Fruit fly (Drosophila melanogaster): ENCODE results near the gene Cpr72Ea.

Gene Cpr72Ea

dm6 chr3L:16411566-16411965 lies 49.2 kb downstream of the Cpr72Ea start, which contains the start of gene fax (continued):
- TF ChIP-seq CG6791 (GFP tag; IDR thresholded peaks at IDR 0.05; ENCODE audit: partially characterized antibody) (peak; percentile 54; the same call in 1 of the 3 replicates), D19A (tag; optimal IDR thresholded peaks at IDR 0.05) (no peak), CG10267 (tag; optimal IDR thresholded peaks at IDR 0.05) (peak; percentile 50), Rx (GFP tag; IDR thresholded peaks at IDR 0.05) (no peak), HLH4C (GFP tag; IDR thresholded peaks at IDR 0.05; ENCODE audit: partially characterized antibody) (peak; percentile 14; the same call in 1 of the 3 replicates), sens-2 (GFP tag; IDR thresholded peaks at IDR 0.05) (no peak), btn (GFP tag; optimal IDR thresholded peaks at IDR 0.05) (no peak), CG18262 (tag; optimal IDR thresholded peaks at IDR 0.05) (peak; percentile 4), CG32767 (GFP tag; IDR thresholded peaks at IDR 0.05) (peak; percentile 44; the same call in 1 of the 2 replicates), CG11560 (tag; IDR thresholded peaks at IDR 0.05) (no peak), Six4 (GFP tag; optimal IDR thresholded peaks at IDR 0.05) (peak; percentile 58), Hand (GFP tag; optimal IDR thresholded peaks at IDR 0.05) (no peak), slp2 (GFP tag; optimal IDR thresholded peaks at IDR 0.05) (no peak), ash1 (GFP tag; optimal IDR thresholded peaks at IDR 0.05) (no peak), CG4820 (GFP tag; optimal IDR thresholded peaks at IDR 0.05) (no peak), onecut (GFP tag; IDR thresholded peaks at IDR 0.05) (peak; percentile 33; the same call in 1 of the 2 replicates), disco-r (GFP tag; optimal IDR thresholded peaks at IDR 0.05) (no peak), corto (GFP tag; optimal IDR thresholded peaks at IDR 0.05) (no peak), Trl (optimal IDR thresholded peaks at IDR 0.05) (peak; percentile 83 to 84), Trl (GFP tag; optimal IDR thresholded peaks at IDR 0.05) (peak; percentile 17), eyg (GFP tag; optimal IDR thresholded peaks at IDR 0.05) (no peak), CG18764 (GFP tag; optimal IDR thresholded peaks at IDR 0.05) (no peak), Nf-YC (tag; optimal IDR thresholded peaks at IDR 0.05) (peak; percentile 58), CG16813 (GFP tag; IDR thresholded peaks at IDR 0.05; ENCODE audit: partially characterized antibody) (0 out of 3 replicates have a peak, but pooled peaks have one; percentile 8), Deaf1 (tag; optimal IDR thresholded peaks at IDR 0.05) (peak; percentile 97), mam (GFP tag; optimal IDR thresholded peaks at IDR 0.05) (no peak), CG18476 (GFP tag; optimal IDR thresholded peaks at IDR 0.05) (no peak), CG14014 (GFP tag; IDR thresholded peaks at IDR 0.05) (no peak), CG14965 (GFP tag; optimal IDR thresholded peaks at IDR 0.05; ENCODE audit: borderline replicate concordance) (no peak), Abd-B (GFP tag; optimal IDR thresholded peaks at IDR 0.05) (no peak), nau (GFP tag; optimal IDR thresholded peaks at IDR 0.05) (peak; percentile 44), CG32772 (GFP tag; IDR thresholded peaks at IDR 0.05) (no peak), CG1024 (GFP tag; IDR thresholded peaks at IDR 0.05) (no peak), CG1603 (tag; optimal IDR thresholded peaks at IDR 0.05) (peak; percentile 66), en (GFP tag; optimal IDR thresholded peaks at IDR 0.05) (no peak), Ravus (GFP tag; IDR thresholded peaks at IDR 0.05) (no peak), sima (GFP tag; optimal IDR thresholded peaks at IDR 0.05) (no peak), danr (GFP tag; IDR thresholded peaks at IDR 0.05) (no peak), bbx (GFP tag; IDR thresholded peaks at IDR 0.05; ENCODE audit: partially characterized antibody) (peak; percentile 55), vnd (GFP tag; IDR thresholded peaks at IDR 0.05; ENCODE audit: partially characterized antibody) (no peak), cato (GFP tag; optimal IDR thresholded peaks at IDR 0.05; ENCODE audit: borderline replicate concordance) (no peak), CG33557 (GFP tag; optimal IDR thresholded peaks at IDR 0.05) (peak; percentile 19), Drgx (GFP tag; IDR thresholded peaks at IDR 0.05) (peak; percentile 40), CG4730 (GFP tag; IDR thresholded peaks at IDR 0.05) (no peak), CG31388 (GFP tag; optimal IDR thresholded peaks at IDR 0.05) (no peak), CG11695 (GFP tag; IDR thresholded peaks at IDR 0.05) (peak; percentile 42; the same call in 1 of the 3 replicates), Ets65A (GFP tag) (no peak), eve (GFP tag; optimal IDR thresholded peaks at IDR 0.05) (no peak), gcm (GFP tag; optimal IDR thresholded peaks at IDR 0.05) (peak; percentile 37), Hr39 (optimal IDR thresholded peaks at IDR 0.05) (no peak), CG10979 (tag; optimal IDR thresholded peaks at IDR 0.05) (peak; percentile 41), slbo (GFP tag; IDR thresholded peaks at IDR 0.05) (no peak)
